Comparison of ENCODE assay signal across 6 fruit fly cellular contexts in the genomic region with DNA sequence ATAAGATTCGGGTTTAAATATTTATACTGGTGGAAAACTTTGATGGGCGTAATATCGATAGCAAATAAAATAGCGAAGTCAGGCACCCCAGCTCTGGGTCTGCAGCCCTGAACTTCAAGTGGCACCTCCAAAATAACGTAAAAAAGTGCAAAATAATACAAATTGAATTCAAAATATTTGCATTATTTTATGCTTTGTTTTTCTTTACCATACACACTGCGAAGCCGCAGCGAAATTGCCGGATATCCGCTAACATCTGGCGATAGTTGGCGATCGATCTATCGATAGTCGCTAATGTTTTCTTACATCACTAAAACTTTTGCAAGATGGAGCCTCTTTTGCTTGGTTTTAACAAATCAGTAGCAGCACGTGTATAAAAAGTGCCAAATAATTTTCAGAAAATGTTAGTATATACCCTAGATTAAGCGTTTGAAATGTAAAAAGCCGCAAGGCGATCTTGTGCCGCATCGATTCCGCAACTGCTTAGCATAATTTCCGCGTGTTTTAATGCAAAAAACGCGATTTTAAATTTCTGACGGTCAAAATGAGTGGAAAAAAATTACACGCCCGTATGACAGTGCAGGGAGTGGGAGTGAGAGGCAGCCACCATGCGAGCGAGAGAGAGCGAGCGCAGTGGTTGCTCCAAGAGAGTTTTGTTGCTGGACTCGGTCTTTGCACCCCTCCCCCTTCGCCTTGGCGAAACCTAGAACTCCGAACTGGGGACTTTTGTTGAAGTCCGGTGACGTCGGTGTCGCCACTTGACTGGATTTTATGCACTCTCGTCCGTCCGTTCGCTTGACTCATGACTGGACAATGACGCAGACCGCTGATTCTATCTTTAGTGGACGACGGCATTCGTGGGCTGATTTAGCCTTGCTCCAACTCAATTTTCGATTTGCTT.
TF ChIP-seq lines count a peak whose summit lies in the region.

A gene (plus strand): TSS at position 332 of the 901 bp plus-strand sequence.

- TF ChIP-seq CTCF in whole organism, embryonic (GFP tag; optimal IDR thresholded peaks at IDR 0.05; lab: Kevin White, UChicago), result no peak

TF ChIP-seq in whole organism, 6 proteins besides CTCF, POLR2A, EP300 and RAD21:
- TF ChIP-seq EcR (GFP tag; optimal IDR thresholded peaks at IDR 0.05; lab: Kevin White, UChicago) (no peak), Dll (optimal IDR thresholded peaks at IDR 0.05; lab: Kevin White, UChicago) (peak; percentile 72)

TF ChIP-seq in whole organism, adult, 20 proteins besides CTCF, POLR2A, EP300 and RAD21 (continues in another document):
- TF ChIP-seq kay (GFP tag; lab: Kevin White, UChicago; ENCODE audit: borderline replicate concordance) (peak; percentile 43), CG7045 (GFP tag; optimal IDR thresholded peaks at IDR 0.05; lab: Kevin White, UChicago) (no peak), cnc (optimal IDR thresholded peaks at IDR 0.05; lab: Kevin White, UChicago) (no peak), CG11617 (GFP tag; optimal IDR thresholded peaks at IDR 0.05; lab: Kevin White, UChicago) (no peak), tj (GFP tag; optimal IDR thresholded peaks at IDR 0.05; lab: Kevin White, UChicago) (no peak), CG12768 (GFP tag; optimal IDR thresholded peaks at IDR 0.05; lab: Kevin White, UChicago) (peak; percentile 95), CG1620 (GFP tag; optimal IDR thresholded peaks at IDR 0.05; lab: Kevin White, UChicago) (no peak), bab1 (GFP tag; optimal IDR thresholded peaks at IDR 0.05; lab: Kevin White, UChicago) (peak; percentile 27), toe (GFP tag; optimal IDR thresholded peaks at IDR 0.05; lab: Kevin White, UChicago) (no peak), cic (GFP tag; optimal IDR thresholded peaks at IDR 0.05; lab: Kevin White, UChicago) (no peak), Mnt (GFP tag; optimal IDR thresholded peaks at IDR 0.05; lab: Kevin White, UChicago) (peak; percentile 97), Crg-1 (GFP tag; optimal IDR thresholded peaks at IDR 0.05; lab: Kevin White, UChicago) (no peak), CG5204 (GFP tag; optimal IDR thresholded peaks at IDR 0.05; lab: Kevin White, UChicago) (no peak), Hr96 (GFP tag; optimal IDR thresholded peaks at IDR 0.05; lab: Kevin White, UChicago) (peak; percentile 20), CG7101 (tag; optimal IDR thresholded peaks at IDR 0.05; lab: Kevin White, UChicago) (peak; percentile 34), ovo (GFP tag; optimal IDR thresholded peaks at IDR 0.05; lab: Kevin White, UChicago) (peak; percentile 18)

TF ChIP-seq in whole organism, embryonic, 481 proteins besides CTCF, POLR2A, EP300 and RAD21 (continues in another document):
- TF ChIP-seq cad (GFP tag; optimal IDR thresholded peaks at IDR 0.05; lab: Kevin White, UChicago), result no peak
- peak in 1 of 3 experiments; percentile 2 for TF ChIP-seq Stat92E (GFP tag; optimal IDR thresholded peaks at IDR 0.05; lab: Kevin White, UChicago)
- no peak for TF ChIP-seq B-H2 (GFP tag; optimal IDR thresholded peaks at IDR 0.05; lab: Kevin White, UChicago)
- TF ChIP-seq Abd-B (GFP tag; optimal IDR thresholded peaks at IDR 0.05; lab: Kevin White, UChicago), result peak; percentile 57
- TF ChIP-seq Oli (tag; optimal IDR thresholded peaks at IDR 0.05; lab: Kevin White, UChicago), result peak; percentile 14
- peak; percentile 41 for TF ChIP-seq CG15514 (GFP tag; optimal IDR thresholded peaks at IDR 0.05; lab: Kevin White, UChicago)
- no peak for TF ChIP-seq zfh1 (GFP tag; IDR thresholded peaks at IDR 0.05; lab: Robert Waterston, UW)
- no peak for TF ChIP-seq MBD-R2 (GFP tag; IDR thresholded peaks at IDR 0.05; lab: Robert Waterston, UW)
- peak; percentile 53 for TF ChIP-seq CG33213 (GFP tag; optimal IDR thresholded peaks at IDR 0.05; lab: Kevin White, UChicago)
- TF ChIP-seq Asciz (GFP tag; optimal IDR thresholded peaks at IDR 0.05; lab: Kevin White, UChicago), result peak; percentile 23
- peak; percentile 76 for TF ChIP-seq Lhr (GFP tag; optimal IDR thresholded peaks at IDR 0.05; lab: Kevin White, UChicago)
- TF ChIP-seq CG4730 (GFP tag; IDR thresholded peaks at IDR 0.05; lab: Robert Waterston, UW), result no peak
- no peak for TF ChIP-seq fd102C (GFP tag; optimal IDR thresholded peaks at IDR 0.05; lab: Kevin White, UChicago)
- no peak for TF ChIP-seq her (GFP tag; optimal IDR thresholded peaks at IDR 0.05; lab: Kevin White, UChicago)
- peak; percentile 47 for TF ChIP-seq CG6813 (GFP tag; optimal IDR thresholded peaks at IDR 0.05; lab: Kevin White, UChicago)
- peak; percentile 55 for TF ChIP-seq CG2712 (tag; optimal IDR thresholded peaks at IDR 0.05; lab: Kevin White, UChicago)

TF ChIP-seq in whole organism, prepupa, 60 proteins besides CTCF, POLR2A, EP300 and RAD21 (continues in another document):
- TF ChIP-seq CG16779 (tag; optimal IDR thresholded peaks at IDR 0.05; lab: Kevin White, UChicago), result peak; percentile 49
- no peak for TF ChIP-seq Eip93F (GFP tag; optimal IDR thresholded peaks at IDR 0.05; lab: Kevin White, UChicago)
- TF ChIP-seq CG31627 (GFP tag; optimal IDR thresholded peaks at IDR 0.05; lab: Kevin White, UChicago), result peak; percentile 0
- TF ChIP-seq CG15336 (GFP tag; IDR thresholded peaks at IDR 0.05; lab: Robert Waterston, UW), result no peak
- TF ChIP-seq CG8319 (GFP tag; optimal IDR thresholded peaks at IDR 0.05; lab: Kevin White, UChicago), result no peak
- TF ChIP-seq cyc (GFP tag; optimal IDR thresholded peaks at IDR 0.05; lab: Kevin White, UChicago), result no peak
- TF ChIP-seq esn (GFP tag; optimal IDR thresholded peaks at IDR 0.05; lab: Kevin White, UChicago), result no peak
- no peak for TF ChIP-seq CG32006 (GFP tag; optimal IDR thresholded peaks at IDR 0.05; lab: Kevin White, UChicago)
- TF ChIP-seq Lpt (GFP tag; optimal IDR thresholded peaks at IDR 0.05; lab: Kevin White, UChicago), result no peak
- peak; percentile 1 for TF ChIP-seq lz (GFP tag; optimal IDR thresholded peaks at IDR 0.05; lab: Kevin White, UChicago)
- no peak for TF ChIP-seq net (GFP tag; optimal IDR thresholded peaks at IDR 0.05; lab: Kevin White, UChicago)
- TF ChIP-seq vri (GFP tag; optimal IDR thresholded peaks at IDR 0.05; lab: Kevin White, UChicago), result no peak
- no peak for TF ChIP-seq eg (GFP tag; IDR thresholded peaks at IDR 0.05; lab: Robert Waterston, UW)
- peak; percentile 8 for TF ChIP-seq topi (GFP tag; optimal IDR thresholded peaks at IDR 0.05; lab: Kevin White, UChicago)
- no peak for TF ChIP-seq Sox14 (GFP tag; optimal IDR thresholded peaks at IDR 0.05; lab: Kevin White, UChicago)
- TF ChIP-seq CG11762 (GFP tag; optimal IDR thresholded peaks at IDR 0.05; lab: Kevin White, UChicago; ENCODE audit: insufficient read depth), result no peak
- TF ChIP-seq Hr39 (GFP tag; optimal IDR thresholded peaks at IDR 0.05; lab: Kevin White, UChicago), result no peak

TF ChIP-seq in whole organism, pupa, 21 proteins besides CTCF, POLR2A, EP300 and RAD21:
- TF ChIP-seq CG14655 (GFP tag; optimal IDR thresholded peaks at IDR 0.05; lab: Kevin White, UChicago) (no peak), CG10348 (GFP tag; IDR thresholded peaks at IDR 0.05; lab: Robert Waterston, UW) (no peak), rn (GFP tag; IDR thresholded peaks at IDR 0.05; lab: Robert Waterston, UW) (no peak), CG8159 (tag; optimal IDR thresholded peaks at IDR 0.05; lab: Kevin White, UChicago) (peak; percentile 6), CG9948 (tag; optimal IDR thresholded peaks at IDR 0.05; lab: Kevin White, UChicago) (no peak), CG32121 (GFP tag; IDR thresholded peaks at IDR 0.05; lab: Robert Waterston, UW) (no peak), CG4496 (GFP tag; IDR thresholded peaks at IDR 0.05; lab: Robert Waterston, UW) (no peak), CG13204 (GFP tag; optimal IDR thresholded peaks at IDR 0.05; lab: Kevin White, UChicago) (peak; percentile 10), Pif1B (GFP tag; optimal IDR thresholded peaks at IDR 0.05; lab: Kevin White, UChicago) (no peak), CG34367 (tag; optimal IDR thresholded peaks at IDR 0.05; lab: Kevin White, UChicago) (peak; percentile 11), EcR (GFP tag; optimal IDR thresholded peaks at IDR 0.05; lab: Kevin White, UChicago) (peak; percentile 47)
TF ChIP-seq in whole organism, pupa: peak in this region for 4.

TF ChIP-seq in whole organism, wandering third instar larva, 38 proteins besides CTCF, POLR2A, EP300 and RAD21:
- TF ChIP-seq rgr (GFP tag; optimal IDR thresholded peaks at IDR 0.05; lab: Kevin White, UChicago), result peak; percentile 0
- TF ChIP-seq CG9705 (GFP tag; optimal IDR thresholded peaks at IDR 0.05; lab: Kevin White, UChicago), result peak; percentile 5
- peak; percentile 50 for TF ChIP-seq dmrt93B (GFP tag; optimal IDR thresholded peaks at IDR 0.05; lab: Kevin White, UChicago)
- no peak for TF ChIP-seq CrebA (GFP tag; optimal IDR thresholded peaks at IDR 0.05; lab: Kevin White, UChicago; ENCODE audit: borderline replicate concordance)
- no peak for TF ChIP-seq Rel (GFP tag; optimal IDR thresholded peaks at IDR 0.05; lab: Kevin White, UChicago)
- TF ChIP-seq Rel (tag; optimal IDR thresholded peaks at IDR 0.05; lab: Kevin White, UChicago), result peak; percentile 100
- no peak for TF ChIP-seq Hr83 (GFP tag; optimal IDR thresholded peaks at IDR 0.05; lab: Kevin White, UChicago; ENCODE audit: poor library complexity, severe bottlenecking)
- no peak for TF ChIP-seq Sp1 (GFP tag; optimal IDR thresholded peaks at IDR 0.05; lab: Kevin White, UChicago)
- TF ChIP-seq HLH106 (tag; optimal IDR thresholded peaks at IDR 0.05; lab: Kevin White, UChicago), result peak; percentile 14
- no peak for TF ChIP-seq h (GFP tag; optimal IDR thresholded peaks at IDR 0.05; lab: Kevin White, UChicago)
- TF ChIP-seq br (GFP tag; optimal IDR thresholded peaks at IDR 0.05; lab: Kevin White, UChicago), result no peak
- no peak for TF ChIP-seq jim (GFP tag; optimal IDR thresholded peaks at IDR 0.05; lab: Kevin White, UChicago)
- no peak for TF ChIP-seq N (GFP tag; optimal IDR thresholded peaks at IDR 0.05; lab: Kevin White, UChicago)
- peak; percentile 21 for TF ChIP-seq tai (GFP tag; optimal IDR thresholded peaks at IDR 0.05; lab: Kevin White, UChicago)
- TF ChIP-seq dsf (GFP tag; optimal IDR thresholded peaks at IDR 0.05; lab: Kevin White, UChicago; ENCODE audit: borderline replicate concordance), result no peak
- TF ChIP-seq Mio (GFP tag; optimal IDR thresholded peaks at IDR 0.05; lab: Kevin White, UChicago), result no peak
- TF ChIP-seq dl (GFP tag; optimal IDR thresholded peaks at IDR 0.05; lab: Kevin White, UChicago; ENCODE audit: insufficient read depth in 1 of 2, partially characterized antibody in 2 of 2), result peak; percentile 70 to 84
- no peak for TF ChIP-seq lola (GFP tag; optimal IDR thresholded peaks at IDR 0.05; lab: Kevin White, UChicago)
- peak; percentile 91 for TF ChIP-seq Dif (GFP tag; optimal IDR thresholded peaks at IDR 0.05; lab: Kevin White, UChicago; ENCODE audit: partially characterized antibody)
TF ChIP-seq in whole organism, wandering third instar larva: peak in this region for 8.
